Worm (Caenorhabditis elegans) whole organism, L2 larva: ENCODE measurements around the gene mrpl-46.

Source experiments
- R02D3.7 ChIP-seq: fragments of 150-350 bp; optimal IDR thresholded peaks from 2 replicates; lab custom pipeline; 2014; ENCODE audit warnings: missing biosample characterization, missing genetic modification characterization
- aly-2 ChIP-seq: fragments of 150-350 bp; optimal IDR thresholded peaks from 2 replicates; lab custom pipeline; 2014; ENCODE audit warnings: missing biosample characterization, missing genetic modification characterization
- lin-39 ChIP-seq: fragments of 150-350 bp; optimal IDR thresholded peaks from 2 replicates; lab custom pipeline; 2014; ENCODE audit warnings: missing biosample characterization, missing genetic modification reagents, missing genetic modification characterization
- nhr-11 ChIP-seq: fragments of 150-350 bp; optimal IDR thresholded peaks from 2 replicates; lab custom pipeline; 2014; ENCODE audit warnings: missing biosample characterization, missing genetic modification characterization
- unc-62 ChIP-seq: fragments of 150-350 bp; optimal IDR thresholded peaks from 2 replicates; lab custom pipeline; 2014; ENCODE audit warnings: missing biosample characterization, missing genetic modification reagents, missing genetic modification characterization

- no peak for TF ChIP-seq R02D3.7 (tag; lab: Kevin White, UChicago)
- TF ChIP-seq nhr-11: no peak
- no peak for TF ChIP-seq aly-2 (tag; lab: Kevin White, UChicago)
- no peak for TF ChIP-seq lin-39 (tag; lab: Kevin White, UChicago)
- no peak for TF ChIP-seq unc-62
Measured at ce11 chrIV:796521-797073, 4.0 kb upstream of the mrpl-46 start, which contains the start of the genes F56B3.11 and ech-5.
